Fruit fly (Drosophila melanogaster) whole organism, prepupa: ENCODE data around the gene CG15358.
A peak's percentile ranks its signal among the peaks of the same experiment; 100 is the strongest.

Source experiments
- Blimp-1 ChIP-seq: fragments of 200-800 bp; sonication (Bioruptor generic); optimal IDR thresholded peaks from 3 replicates; lab custom pipeline; 2017; ENCODE audit warnings: missing biosample characterization, missing genetic modification characterization, mild to moderate bottlenecking, moderate library complexity, missing genetic modification reagents
- CG10669 ChIP-seq: fragments of 200-800 bp; sonication (Bioruptor generic); optimal IDR thresholded peaks from 3 replicates; lab custom pipeline; 2018; ENCODE audit warnings: missing biosample characterization, mild to moderate bottlenecking, missing genetic modification characterization, moderate library complexity
- CG11762 ChIP-seq: fragments of 200-800 bp; sonication (Bioruptor generic); optimal IDR thresholded peaks from 3 replicates; lab custom pipeline; 2016; ENCODE audit warnings: missing biosample characterization, missing genetic modification characterization; ENCODE audit not compliant: insufficient read depth
- CG11902 ChIP-seq: fragments of 200-800 bp; sonication (Bioruptor generic); optimal IDR thresholded peaks from 3 replicates; lab custom pipeline; 2016; ENCODE audit warnings: missing biosample characterization, missing genetic modification characterization
- CG15336 ChIP-seq: fragments of 200-800 bp; sonication (Bioruptor generic); IDR thresholded peaks from 2 replicates; pipeline ENCODE4 v1.3.6; 2022; ENCODE audit warnings: missing biosample characterization, missing genetic modification characterization
- CG16779 ChIP-seq: fragments of 200-800 bp; sonication (Bioruptor generic); optimal IDR thresholded peaks from 3 replicates; lab custom pipeline; 2017; ENCODE audit warnings: missing biosample characterization, mild to moderate bottlenecking, missing genetic modification characterization
- CG3032 ChIP-seq: fragments of 200-800 bp; optimal IDR thresholded peaks from 2 replicates; lab custom pipeline; 2019; ENCODE audit warnings: missing biosample characterization, mild to moderate bottlenecking, missing genetic modification characterization, moderate library complexity
- CG31627 ChIP-seq: fragments of 200-800 bp; sonication (Bioruptor generic); optimal IDR thresholded peaks from 3 replicates; lab custom pipeline; 2016; ENCODE audit warnings: missing biosample characterization, missing genetic modification characterization
- CG32006 ChIP-seq: fragments of 200-800 bp; sonication (Bioruptor generic); optimal IDR thresholded peaks from 3 replicates; lab custom pipeline; 2017; ENCODE audit warnings: missing biosample characterization, mild to moderate bottlenecking, missing genetic modification characterization
- CG3919 ChIP-seq: fragments of 200-800 bp; sonication (Bioruptor generic); optimal IDR thresholded peaks from 3 replicates; lab custom pipeline; 2016; ENCODE audit warnings: missing biosample characterization, missing genetic modification characterization
- CG4318 ChIP-seq: fragments of 200-800 bp; sonication (Bioruptor generic); optimal IDR thresholded peaks from 3 replicates; lab custom pipeline; 2017; ENCODE audit warnings: missing biosample characterization, mild to moderate bottlenecking, missing genetic modification characterization
- CG6163 ChIP-seq: fragments of 200-800 bp; sonication (Bioruptor generic); IDR thresholded peaks from 3 replicates; pipeline ENCODE4 v1.3.6; 2022; ENCODE audit warnings: missing biosample characterization, missing genetic modification characterization
- CG6792 ChIP-seq: fragments of 200-800 bp; sonication (Bioruptor generic); optimal IDR thresholded peaks from 3 replicates; lab custom pipeline; 2016; ENCODE audit warnings: missing biosample characterization, missing genetic modification characterization
- CG6854 ChIP-seq: fragments of 200-800 bp; sonication (Bioruptor generic); optimal IDR thresholded peaks from 2 replicates; lab custom pipeline; 2017; ENCODE audit warnings: missing biosample characterization, mild to moderate bottlenecking, missing genetic modification characterization
- CG7368 ChIP-seq: fragments of 200-800 bp; sonication (Bioruptor generic); optimal IDR thresholded peaks from 3 replicates; lab custom pipeline; 2016; ENCODE audit warnings: missing biosample characterization, missing genetic modification characterization
- CG8119 ChIP-seq: fragments of 200-800 bp; sonication (Bioruptor generic); IDR thresholded peaks from 3 replicates; pipeline ENCODE4 v1.3.6; 2022; ENCODE audit warnings: missing biosample characterization, missing genetic modification characterization
- CG8319 ChIP-seq: fragments of 200-800 bp; sonication (Bioruptor generic); optimal IDR thresholded peaks from 3 replicates; lab custom pipeline; 2016; ENCODE audit warnings: missing biosample characterization, missing genetic modification characterization
- CG8632 ChIP-seq: fragments of 200-800 bp; sonication (Bioruptor generic); optimal IDR thresholded peaks from 3 replicates; lab custom pipeline; 2016; ENCODE audit warnings: missing biosample characterization, missing genetic modification characterization
- CG9139 ChIP-seq: fragments of 200-800 bp; sonication (Bioruptor generic); optimal IDR thresholded peaks from 3 replicates; lab custom pipeline; 2017; ENCODE audit warnings: missing biosample characterization, mild to moderate bottlenecking, missing genetic modification characterization
- Eip75B ChIP-seq: fragments of 200-800 bp; sonication (Bioruptor generic); optimal IDR thresholded peaks from 3 replicates; lab custom pipeline; 2016; ENCODE audit warnings: missing biosample characterization, missing genetic modification characterization
- Eip93F ChIP-seq: fragments of 200-800 bp; sonication (Bioruptor generic); optimal IDR thresholded peaks from 2 replicates; lab custom pipeline; 2016; ENCODE audit warnings: missing biosample characterization, mild to moderate bottlenecking, missing genetic modification characterization
- Ets21C ChIP-seq: fragments of 200-800 bp; sonication (Bioruptor generic); optimal IDR thresholded peaks from 3 replicates; lab custom pipeline; 2016; ENCODE audit warnings: missing biosample characterization, missing genetic modification characterization
- Ets96B ChIP-seq: fragments of 200-800 bp; optimal IDR thresholded peaks from 2 replicates; lab custom pipeline; 2019; ENCODE audit warnings: missing biosample characterization, mild to moderate bottlenecking, missing genetic modification characterization, moderate library complexity
- Gug ChIP-seq: fragments of 200-800 bp; sonication (Bioruptor generic); IDR thresholded peaks from 2 replicates; pipeline ENCODE4 v1.3.6; 2022; ENCODE audit warnings: missing biosample characterization, missing genetic modification characterization
- Hr38 ChIP-seq: sonication (Bioruptor generic); optimal IDR thresholded peaks from 2 replicates; lab custom pipeline; 2016; ENCODE audit warnings: missing biosample characterization, missing genetic modification characterization
- Hr4 ChIP-seq: fragments of 200-800 bp; sonication (Bioruptor generic); optimal IDR thresholded peaks from 3 replicates; lab custom pipeline; 2016; ENCODE audit warnings: missing biosample characterization, missing genetic modification characterization
- Lpt ChIP-seq: fragments of 200-800 bp; sonication (Bioruptor generic); optimal IDR thresholded peaks from 3 replicates; lab custom pipeline; 2016; ENCODE audit warnings: missing biosample characterization, missing genetic modification characterization
- Met ChIP-seq: fragments of 200-800 bp; sonication (Bioruptor generic); optimal IDR thresholded peaks from 3 replicates; lab custom pipeline; 2016; ENCODE audit warnings: missing biosample characterization, missing genetic modification characterization
- OdsH ChIP-seq: fragments of 200-800 bp; sonication (Bioruptor generic); optimal IDR thresholded peaks from 3 replicates; lab custom pipeline; 2016; ENCODE audit warnings: missing biosample characterization, missing genetic modification characterization
- Sox102F ChIP-seq: fragments of 200-800 bp; sonication (Bioruptor generic); optimal IDR thresholded peaks from 2 replicates; lab custom pipeline; 2016; ENCODE audit warnings: missing biosample characterization, mild to moderate bottlenecking, missing genetic modification characterization
- Sox14 ChIP-seq: fragments of 200-800 bp; sonication (Bioruptor generic); optimal IDR thresholded peaks from 3 replicates; lab custom pipeline; 2016; ENCODE audit warnings: missing biosample characterization, missing genetic modification characterization
- Sox15 ChIP-seq: fragments of 200-800 bp; sonication (Bioruptor generic); optimal IDR thresholded peaks from 3 replicates; lab custom pipeline; 2016; ENCODE audit warnings: missing biosample characterization, missing genetic modification characterization
- achi ChIP-seq: fragments of 200-800 bp; sonication (Bioruptor generic); optimal IDR thresholded peaks from 3 replicates; lab custom pipeline; 2016; ENCODE audit warnings: missing biosample characterization, missing genetic modification characterization
- acj6 ChIP-seq: fragments of 200-800 bp; sonication (Bioruptor generic); optimal IDR thresholded peaks from 3 replicates; lab custom pipeline; 2016; ENCODE audit warnings: missing biosample characterization, missing genetic modification characterization
- cyc ChIP-seq: fragments of 200-800 bp; sonication (Bioruptor generic); optimal IDR thresholded peaks from 3 replicates; lab custom pipeline; 2016; ENCODE audit warnings: missing biosample characterization, missing genetic modification characterization
- dac ChIP-seq: fragments of 200-800 bp; sonication (Bioruptor generic); optimal IDR thresholded peaks from 2 replicates; lab custom pipeline; 2017; ENCODE audit warnings: missing biosample characterization, mild to moderate bottlenecking, missing genetic modification characterization
- dsx ChIP-seq: fragments of 200-800 bp; optimal IDR thresholded peaks from 3 replicates; lab custom pipeline; 2019; ENCODE audit warnings: missing biosample characterization, mild to moderate bottlenecking, missing genetic modification characterization, moderate library complexity; ENCODE audit not compliant: poor library complexity, severe bottlenecking
- eg ChIP-seq: fragments of 200-800 bp; sonication (Bioruptor generic); IDR thresholded peaks from 3 replicates; pipeline ENCODE4 v1.3.6; 2022; ENCODE audit warnings: missing biosample characterization, missing genetic modification characterization
- esn ChIP-seq: fragments of 200-800 bp; sonication (Bioruptor generic); optimal IDR thresholded peaks from 2 replicates; lab custom pipeline; 2016; ENCODE audit warnings: missing biosample characterization, mild to moderate bottlenecking, missing genetic modification characterization, moderate library complexity
- fd59A ChIP-seq: fragments of 200-800 bp; sonication (Bioruptor generic); optimal IDR thresholded peaks from 2 replicates; lab custom pipeline; 2017; ENCODE audit warnings: missing biosample characterization, mild to moderate bottlenecking, missing genetic modification characterization, missing genetic modification reagents
- fd85E ChIP-seq: fragments of 200-800 bp; sonication (Bioruptor generic); optimal IDR thresholded peaks from 3 replicates; lab custom pipeline; 2016; ENCODE audit warnings: missing biosample characterization, missing genetic modification characterization
- fkh ChIP-seq: fragments of 200-800 bp; sonication (Bioruptor generic); optimal IDR thresholded peaks from 3 replicates; lab custom pipeline; 2017; ENCODE audit warnings: missing biosample characterization, mild to moderate bottlenecking, missing genetic modification characterization, moderate library complexity
- net ChIP-seq: fragments of 200-800 bp; sonication (Bioruptor generic); optimal IDR thresholded peaks from 3 replicates; lab custom pipeline; 2016; ENCODE audit warnings: missing biosample characterization, missing genetic modification characterization
- pdm3 ChIP-seq: fragments of 200-800 bp; sonication (Bioruptor generic); optimal IDR thresholded peaks from 3 replicates; lab custom pipeline; 2016; ENCODE audit warnings: missing biosample characterization, missing genetic modification characterization
- svp ChIP-seq: fragments of 200-800 bp; sonication (Bioruptor generic); peaks from one replicate; lab custom pipeline; 2016; ENCODE audit warnings: missing biosample characterization, missing genetic modification characterization
- topi ChIP-seq: fragments of 200-800 bp; sonication (Bioruptor generic); optimal IDR thresholded peaks from 3 replicates; lab custom pipeline; 2016; ENCODE audit warnings: missing biosample characterization, missing genetic modification characterization
- vri ChIP-seq: fragments of 200-800 bp; sonication (Bioruptor generic); optimal IDR thresholded peaks from 3 replicates; lab custom pipeline; 2016; ENCODE audit warnings: missing biosample characterization, mild to moderate bottlenecking, missing genetic modification characterization

CG15358 gene

dm6 chr2L:1913047-1913760 lies 30.2 kb upstream of the CG15358 start:
- TF ChIP-seq svp (GFP tag; lab: Kevin White, UChicago) (peak; percentile 48), Blimp-1 (GFP tag; lab: Kevin White, UChicago) (no peak), CG6854 (GFP tag; lab: Kevin White, UChicago) (no peak), Sox15 (GFP tag; lab: Kevin White, UChicago) (no peak), Ets21C (GFP tag; lab: Kevin White, UChicago) (no peak), fkh (peak; percentile 49), net (GFP tag; lab: Kevin White, UChicago) (peak; percentile 1), CG15336 (GFP tag; lab: Robert Waterston, UW) (0 out of 2 replicates have a peak, but pooled peaks have one; percentile 19), Eip75B (GFP tag; lab: Kevin White, UChicago) (no peak), Eip93F (GFP tag; lab: Kevin White, UChicago) (no peak), dsx (GFP tag; lab: Kevin White, UChicago) (no peak)
- TF ChIP-seq, all 60 proteins: peak for 4

- TF ChIP-seq CG6792 (GFP tag; lab: Kevin White, UChicago) (no peak), CG11762 (no peak), vri (GFP tag; lab: Kevin White, UChicago) (peak; percentile 40), CG7368 (GFP tag; lab: Kevin White, UChicago) (no peak), fkh (peak; percentile 35), CG11902 (GFP tag; lab: Kevin White, UChicago) (no peak), CG15336 (GFP tag; lab: Robert Waterston, UW) (no peak), Met (GFP tag; lab: Kevin White, UChicago) (no peak)
Observed at dm6 chr2L:1912489-1912888, 29.5 kb upstream of the CG15358 start.

dm6 chr2L:1911316-1911873 lies 28.4 kb upstream of the CG15358 start:
- TF ChIP-seq CG31627 (GFP tag; lab: Kevin White, UChicago): peak; percentile 33
- peak; percentile 69 for TF ChIP-seq esn (GFP tag; lab: Kevin White, UChicago)
- peak; percentile 76 for TF ChIP-seq Hr4 (GFP tag; lab: Kevin White, UChicago)
- TF ChIP-seq Sox102F (GFP tag; lab: Kevin White, UChicago): peak; percentile 68
- TF ChIP-seq eg (GFP tag; lab: Robert Waterston, UW): peak; percentile 74
- no peak for TF ChIP-seq Eip75B (GFP tag; lab: Kevin White, UChicago)
- peak; percentile 41 for TF ChIP-seq OdsH
- no peak for TF ChIP-seq CG8319 (GFP tag; lab: Kevin White, UChicago)
- TF ChIP-seq CG9139 (GFP tag; lab: Kevin White, UChicago): no peak
- peak; percentile 28 for TF ChIP-seq acj6 (GFP tag; lab: Kevin White, UChicago)
- TF ChIP-seq CG4318 (GFP tag; lab: Kevin White, UChicago): no peak
- TF ChIP-seq Ets96B: peak; percentile 18
- peak; percentile 57 for TF ChIP-seq CG32006
- no peak for TF ChIP-seq CG10669
- peak; percentile 70 for TF ChIP-seq net (GFP tag; lab: Kevin White, UChicago)
- TF ChIP-seq CG8119 (GFP tag; lab: Robert Waterston, UW): peak; percentile 84; the same call in 2 of the 3 replicates
- TF ChIP-seq fd85E (GFP tag; lab: Kevin White, UChicago): peak; percentile 6
- no peak for TF ChIP-seq fd59A
- TF ChIP-seq topi (GFP tag; lab: Kevin White, UChicago): peak; percentile 54
- peak; percentile 19 for TF ChIP-seq dac (GFP tag; lab: Kevin White, UChicago)
- TF ChIP-seq Lpt (GFP tag; lab: Kevin White, UChicago): peak; percentile 46
- TF ChIP-seq CG8632: peak; percentile 36
- TF ChIP-seq Sox14 (GFP tag; lab: Kevin White, UChicago): peak; percentile 21
- TF ChIP-seq CG6163 (GFP tag; lab: Robert Waterston, UW): peak; percentile 66
- no peak for TF ChIP-seq Gug (GFP tag; lab: Robert Waterston, UW)
- no peak for TF ChIP-seq CG3032 (tag; lab: Kevin White, UChicago)
- peak; percentile 50 for TF ChIP-seq pdm3 (GFP tag; lab: Kevin White, UChicago)
- TF ChIP-seq CG3919 (GFP tag; lab: Kevin White, UChicago): peak; percentile 22
- peak; percentile 22 for TF ChIP-seq cyc
- TF ChIP-seq Hr38: no peak
- peak; percentile 48 for TF ChIP-seq CG16779 (tag; lab: Kevin White, UChicago)
- peak; percentile 50 for TF ChIP-seq achi
